Worm (Caenorhabditis elegans) whole organism, dauer: ENCODE results near the gene F54F11.1.

Source experiments
- unc-62 ChIP-seq: sonication (generic microtip); optimal IDR thresholded peaks from 2 replicates; lab custom pipeline; 2017; ENCODE audit warnings: missing biosample characterization, missing genetic modification reagents, missing genetic modification characterization

The F54F11.1 gene

DNA sequence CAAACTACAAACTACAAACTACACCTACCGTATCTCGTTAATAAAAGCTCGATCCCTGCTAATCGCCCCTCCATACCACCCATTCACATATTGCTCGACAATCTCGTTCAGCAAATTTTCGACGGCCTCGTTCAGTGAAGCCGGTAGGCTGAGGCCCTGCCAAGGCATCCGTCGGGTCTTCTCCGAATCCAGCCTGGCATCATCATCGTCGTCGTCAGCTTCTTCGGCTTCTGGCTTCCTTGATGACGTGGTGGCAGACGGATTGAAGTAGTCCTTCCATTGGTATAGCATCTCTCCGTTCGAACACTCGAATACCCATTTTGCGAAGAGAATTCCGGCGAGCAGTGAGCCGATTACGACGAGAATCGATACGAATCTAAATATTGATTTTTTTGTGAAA, 26.9 kb downstream of the F54F11.1 start:
- TF ChIP-seq unc-62 (GFP tag; lab: Kevin White, UChicago) = no peak

DNA sequence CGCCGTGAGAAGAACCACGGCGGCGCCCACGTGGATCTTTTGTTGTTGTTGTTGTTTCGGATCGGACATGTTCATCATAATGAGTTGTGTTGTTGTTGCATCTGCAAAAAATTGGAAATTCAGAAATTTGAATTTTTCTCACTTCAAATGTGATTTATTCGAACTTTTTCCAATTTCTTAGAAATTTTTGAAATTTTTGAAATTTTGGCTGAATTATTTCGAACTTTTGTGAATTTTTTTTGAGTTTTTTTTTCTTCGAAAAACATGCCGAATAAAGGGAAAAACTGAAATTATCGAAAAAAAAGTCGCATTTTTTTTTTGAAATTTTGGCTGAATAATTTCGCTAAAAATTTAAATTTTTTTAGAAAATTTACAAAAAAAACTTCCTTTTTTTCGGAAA, 27.4 kb downstream of the F54F11.1 start, which contains the start of gene snx-14:
Gene snx-14, minus strand, starts transcription at position 101 of the 400 bp plus-strand sequence.
- no peak for TF ChIP-seq unc-62 (GFP tag; lab: Kevin White, UChicago)

DNA sequence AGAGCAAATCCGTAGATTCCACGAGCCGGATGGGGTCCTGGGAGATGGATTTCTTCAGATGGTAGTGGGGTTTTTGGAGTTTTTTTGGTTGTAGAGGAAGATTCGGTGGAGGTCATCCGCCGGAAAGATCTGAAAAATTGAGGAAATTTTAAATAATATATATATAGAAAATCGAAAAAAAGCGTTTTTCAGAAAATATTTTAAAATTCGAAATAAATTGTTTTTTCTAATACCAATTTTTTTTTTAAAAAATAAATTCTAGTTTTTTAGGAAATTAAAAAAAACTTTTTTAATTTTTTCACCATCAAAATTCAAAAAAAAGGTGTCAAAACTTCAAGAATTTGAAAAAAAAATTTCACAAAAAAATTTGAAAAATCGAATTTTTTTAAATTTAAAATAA, 37.2 kb downstream of the F54F11.1 start, which contains the start of the genes noa-1 and Y48E1B.17:
Gene noa-1, minus strand, starts transcription at position 101 of the 400 bp plus-strand sequence.
Gene Y48E1B.17, minus strand, starts transcription at position 129 of the 400 bp plus-strand sequence.
- TF ChIP-seq unc-62 (GFP tag; lab: Kevin White, UChicago) = no peak

DNA sequence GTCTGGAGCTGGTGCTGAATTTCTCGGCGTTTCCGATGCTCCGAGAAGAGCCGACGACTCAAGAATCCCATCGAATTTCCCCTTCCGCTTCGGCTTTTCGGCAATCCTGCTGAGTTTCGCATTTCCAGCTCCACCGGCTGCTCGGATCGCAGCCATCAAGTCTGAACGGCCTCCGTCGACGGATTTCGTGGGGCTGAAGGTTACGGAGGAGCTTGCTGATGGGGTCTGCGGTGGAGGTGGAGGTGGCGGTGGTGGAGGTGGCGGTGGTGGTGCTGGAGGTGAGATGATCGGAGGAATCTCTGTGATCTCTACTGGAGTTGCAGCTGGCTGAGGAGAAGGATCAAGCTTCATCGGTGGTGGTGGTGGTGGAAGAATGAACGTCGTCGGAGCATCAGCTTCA, 39.2 kb downstream of the F54F11.1 start:
- no peak for TF ChIP-seq unc-62 (GFP tag; lab: Kevin White, UChicago)

DNA sequence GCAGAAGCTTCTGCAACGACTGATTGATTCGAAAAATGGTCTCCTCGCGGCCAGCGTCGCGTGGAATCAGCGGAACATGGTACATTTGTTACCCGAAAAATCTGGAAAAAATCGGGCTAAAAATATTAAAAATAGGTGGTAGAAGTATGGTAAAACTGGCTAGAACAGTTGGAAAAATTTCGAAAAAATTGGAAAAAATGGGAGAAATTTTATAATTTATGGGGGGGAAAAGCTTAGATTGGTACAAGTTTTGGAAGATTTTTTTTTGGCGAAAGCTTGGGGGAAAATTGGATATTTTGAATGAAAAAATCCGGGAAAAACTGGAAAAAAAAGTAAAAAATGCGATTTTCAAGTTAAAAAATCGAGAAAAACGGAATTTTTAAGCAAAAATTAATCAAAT, 43.8 kb downstream of the F54F11.1 start, which contains the start of gene ddl-2:
Gene ddl-2, minus strand, starts transcription at position 101 of the 400 bp plus-strand sequence.
- no peak for TF ChIP-seq unc-62 (GFP tag; lab: Kevin White, UChicago)
